Worm (Caenorhabditis elegans) whole organism, early embryonic: ENCODE results near the gene M03A8.3.

Source experiments
- B0310.2 ChIP-seq: sonication (generic microtip); optimal IDR thresholded peaks from 2 replicates; lab custom pipeline; 2016; ENCODE audit warnings: mild to moderate bottlenecking, missing genetic modification characterization, missing compliant biosample characterization
- F13C5.2 ChIP-seq: sonication (generic microtip); optimal IDR thresholded peaks from 2 replicates; lab custom pipeline; 2017; ENCODE audit warnings: mild to moderate bottlenecking, missing genetic modification characterization, inconsistent platforms, missing compliant biosample characterization
- aly-1 ChIP-seq: sonication (generic microtip); optimal IDR thresholded peaks from 2 replicates; lab custom pipeline; 2016; ENCODE audit warnings: missing genetic modification characterization, missing compliant biosample characterization
- ama-1 ChIP-seq: fragments of 150-350 bp; optimal IDR thresholded peaks from 2 replicates; lab custom pipeline; 2014
- ceh-13 ChIP-seq: fragments of 200-800 bp; sonication (Bioruptor generic); optimal IDR thresholded peaks from 2 replicates; lab custom pipeline; 2018; ENCODE audit warnings: mild to moderate bottlenecking, missing genetic modification characterization, missing compliant biosample characterization
- ceh-36 ChIP-seq: sonication (generic microtip); optimal IDR thresholded peaks from 2 replicates; lab custom pipeline; 2016; ENCODE audit warnings: missing genetic modification characterization, inconsistent platforms, missing compliant biosample characterization
- ets-7 ChIP-seq: sonication (generic microtip); optimal IDR thresholded peaks from 2 replicates; lab custom pipeline; 2016; ENCODE audit warnings: missing genotype, missing genetic modification characterization, missing compliant biosample characterization
- flt-1 ChIP-seq: fragments of 200-800 bp; sonication (Bioruptor generic); IDR thresholded peaks from 2 replicates; pipeline ENCODE4 v1.3.6; 2022; ENCODE audit warnings: missing genetic modification characterization, missing compliant biosample characterization
- hmg-4 ChIP-seq: fragments of 200-800 bp; sonication (Bioruptor generic); optimal IDR thresholded peaks from 2 replicates; lab custom pipeline; 2018; ENCODE audit warnings: mild to moderate bottlenecking, missing genetic modification characterization, missing compliant biosample characterization
- hnd-1 ChIP-seq: sonication (generic microtip); optimal IDR thresholded peaks from 2 replicates; lab custom pipeline; 2016; ENCODE audit warnings: missing genetic modification characterization, missing compliant biosample characterization
- scrt-1 ChIP-seq: fragments of 200-800 bp; sonication (Bioruptor generic); IDR thresholded peaks from 2 replicates; pipeline ENCODE4 v1.3.6; 2022; ENCODE audit warnings: missing genetic modification characterization, missing compliant biosample characterization
- sea-1 ChIP-seq: fragments of 200-800 bp; sonication (Bioruptor generic); conservative IDR thresholded peaks from 2 replicates; pipeline ENCODE4 v1.3.6; 2022; ENCODE audit warnings: missing genetic modification characterization, missing compliant biosample characterization
- tra-4 ChIP-seq: sonication (generic microtip); optimal IDR thresholded peaks from 2 replicates; lab custom pipeline; 2017; ENCODE audit warnings: missing genetic modification characterization, missing compliant biosample characterization

ce11 chrX:6813025-6813424, 13.2 kb downstream of the M03A8.3 start:
- TF ChIP-seq ama-1 (lab: Kevin White, UChicago) (no peak), hnd-1 (no peak), ceh-13 (GFP tag; lab: Kevin White, UChicago) (no peak), F13C5.2 (no peak), aly-1 (tag; lab: Kevin White, UChicago) (no peak), tra-4 (tag; lab: Kevin White, UChicago) (no peak), sea-1 (GFP tag; lab: Robert Waterston, UW) (no peak), flt-1 (GFP tag; lab: Robert Waterston, UW) (no peak), scrt-1 (GFP tag; lab: Robert Waterston, UW) (no peak), hmg-4 (GFP tag; lab: Kevin White, UChicago) (no peak), ets-7 (tag; lab: Kevin White, UChicago) (no peak), B0310.2 (tag; lab: Kevin White, UChicago) (no peak), ceh-36 (tag; lab: Kevin White, UChicago) (no peak)
